Fruit fly (Drosophila melanogaster): ENCODE data around the gene GCS1.

GCS1 gene

dm6 chrX:11370792-11371191 lies 23.0 kb upstream of the GCS1 start (continued):
- peak; percentile 27 for TF ChIP-seq CG2120 (GFP tag; optimal IDR thresholded peaks at IDR 0.05)
- peak; percentile 64 for TF ChIP-seq CG9932 (GFP tag; IDR thresholded peaks at IDR 0.05)
- no peak for TF ChIP-seq Dip2 (GFP tag; IDR thresholded peaks at IDR 0.05)
- TF ChIP-seq CG14710 (tag; optimal IDR thresholded peaks at IDR 0.05) = no peak
- TF ChIP-seq CG6683 (GFP tag; optimal IDR thresholded peaks at IDR 0.05) = no peak
- no peak for TF ChIP-seq dmrt11E (tag; optimal IDR thresholded peaks at IDR 0.05)
- peak; percentile 15 for TF ChIP-seq CG18599 (GFP tag; optimal IDR thresholded peaks at IDR 0.05)
- peak; percentile 16 for TF ChIP-seq lab (GFP tag; optimal IDR thresholded peaks at IDR 0.05)
- TF ChIP-seq jigr1 (GFP tag; IDR thresholded peaks at IDR 0.05) = 0 out of 3 replicates have a peak, but pooled peaks have one; percentile 15
- TF ChIP-seq danr (GFP tag; IDR thresholded peaks at IDR 0.05) = no peak
- TF ChIP-seq CG11398 (GFP tag; optimal IDR thresholded peaks at IDR 0.05) = no peak
- TF ChIP-seq hkb (optimal IDR thresholded peaks at IDR 0.05) = no peak
- TF ChIP-seq hkb (GFP tag; IDR thresholded peaks at IDR 0.05) = 0 out of 2 replicates have a peak, but pooled peaks have one; percentile 31
- TF ChIP-seq HLH3B (GFP tag; IDR thresholded peaks at IDR 0.05) = peak; percentile 39; the same call in 1 of the 2 replicates
- no peak for TF ChIP-seq CG8924 (tag; optimal IDR thresholded peaks at IDR 0.05)
- no peak for TF ChIP-seq Lpt (GFP tag; optimal IDR thresholded peaks at IDR 0.05)
- no peak for TF ChIP-seq Lhr (GFP tag; optimal IDR thresholded peaks at IDR 0.05)
- peak; percentile 57 for TF ChIP-seq CG32532 (GFP tag; IDR thresholded peaks at IDR 0.05)
- TF ChIP-seq Bdp1 (GFP tag; optimal IDR thresholded peaks at IDR 0.05) = no peak
- no peak for TF ChIP-seq Sry-δ (GFP tag; optimal IDR thresholded peaks at IDR 0.05)
- no peak for TF ChIP-seq fd102C (GFP tag; optimal IDR thresholded peaks at IDR 0.05)
- no peak for TF ChIP-seq Fer1 (GFP tag; optimal IDR thresholded peaks at IDR 0.05)
- TF ChIP-seq Dbx (GFP tag; IDR thresholded peaks at IDR 0.05) = peak; percentile 29; the same call in 1 of the 3 replicates
- peak; percentile 74 for TF ChIP-seq Med (GFP tag)
- TF ChIP-seq CG34376 (GFP tag; optimal IDR thresholded peaks at IDR 0.05) = no peak
- TF ChIP-seq gem (tag; optimal IDR thresholded peaks at IDR 0.05) = no peak
- no peak for TF ChIP-seq CG8089 (GFP tag; optimal IDR thresholded peaks at IDR 0.05)
- 0 out of 2 replicates have a peak, but pooled peaks have one; percentile 14 for TF ChIP-seq CG9215 (GFP tag; IDR thresholded peaks at IDR 0.05)
- no peak for TF ChIP-seq CG6272 (GFP tag; IDR thresholded peaks at IDR 0.05)
- peak; percentile 40; the same call in 1 of the 2 replicates for TF ChIP-seq al (GFP tag; IDR thresholded peaks at IDR 0.05)
- no peak for TF ChIP-seq CG7839 (tag; optimal IDR thresholded peaks at IDR 0.05)
- TF ChIP-seq sens-2 (GFP tag; IDR thresholded peaks at IDR 0.05) = no peak
- TF ChIP-seq MBD-R2 (GFP tag; IDR thresholded peaks at IDR 0.05) = 0 out of 2 replicates have a peak, but pooled peaks have one; percentile 19
- no peak for TF ChIP-seq cg (GFP tag; optimal IDR thresholded peaks at IDR 0.05)
- peak; percentile 30; the same call in 1 of the 2 replicates for TF ChIP-seq CG32772 (GFP tag; IDR thresholded peaks at IDR 0.05)
- TF ChIP-seq CG9817 (tag; optimal IDR thresholded peaks at IDR 0.05) = no peak
- TF ChIP-seq Doc3 (GFP tag; IDR thresholded peaks at IDR 0.05; ENCODE audit: partially characterized antibody) = no peak
- no peak for TF ChIP-seq CG10321 (GFP tag; IDR thresholded peaks at IDR 0.05)
- peak; percentile 64 for TF ChIP-seq lmd (GFP tag; IDR thresholded peaks at IDR 0.05)
- peak; percentile 38 for TF ChIP-seq CG9727 (GFP tag; optimal IDR thresholded peaks at IDR 0.05)
- peak; percentile 30 for TF ChIP-seq CG2712 (tag; optimal IDR thresholded peaks at IDR 0.05)
- TF ChIP-seq CG7357 (GFP tag; IDR thresholded peaks at IDR 0.05) = peak; percentile 56; the same call in 2 of the 3 replicates
- peak; percentile 9; the same call in 1 of the 2 replicates for TF ChIP-seq ssp (GFP tag; IDR thresholded peaks at IDR 0.05)
- no peak for TF ChIP-seq CG2116 (GFP tag; optimal IDR thresholded peaks at IDR 0.05)
- TF ChIP-seq so (GFP tag; IDR thresholded peaks at IDR 0.05) = no peak
- TF ChIP-seq pan (optimal IDR thresholded peaks at IDR 0.05) = no peak
- peak in 1 of 2 experiments; percentile 61 for TF ChIP-seq pan (GFP tag; optimal IDR thresholded peaks at IDR 0.05 in 1 of 2, IDR thresholded peaks at IDR 0.05 in 1 of 2)
- TF ChIP-seq CG15514 (GFP tag; optimal IDR thresholded peaks at IDR 0.05) = no peak
- TF ChIP-seq stc (GFP tag; IDR thresholded peaks at IDR 0.05) = peak; percentile 35; the same call in 1 of the 2 replicates
- peak; percentile 31; the same call in 1 of the 2 replicates for TF ChIP-seq CG31224 (GFP tag; IDR thresholded peaks at IDR 0.05)
- TF ChIP-seq CG4328 (GFP tag; optimal IDR thresholded peaks at IDR 0.05) = no peak
- no peak for TF ChIP-seq CG11723 (GFP tag; optimal IDR thresholded peaks at IDR 0.05)
